Worm (Caenorhabditis elegans): Measurements from ENCODE around the gene ZK938.12.

- TF ChIP-seq elt-3 (tag; optimal IDR thresholded peaks at IDR 0.05), result no peak
- no peak for TF ChIP-seq nhr-237 (tag; optimal IDR thresholded peaks at IDR 0.05)
These were observed 37.6 kb downstream of the ZK938.12 start, which contains the start of gene old-1 for ce11 chrII:9868698-9869097.

Data from whole organism, L3 larva.